Worm (Caenorhabditis elegans): Measurements from ENCODE around the gene F40F12.3.
A peak's percentile ranks its signal among the peaks of the same experiment; 100 is the strongest.

F40F12.3 gene

ce11 chrIII:9907574-9907973 is 13.1 kb downstream of the F40F12.3 start:
- TF ChIP-seq nhr-27 (tag; optimal IDR thresholded peaks at IDR 0.05) (no peak), hrde-1 (tag; optimal IDR thresholded peaks at IDR 0.05; ENCODE audit: borderline replicate concordance) (no peak), ztf-25 (GFP tag; IDR thresholded peaks at IDR 0.05) (no peak), Y56A3A.18 (GFP tag; IDR thresholded peaks at IDR 0.05) (no peak), nfya-1 (tag; optimal IDR thresholded peaks at IDR 0.05; ENCODE audit: borderline replicate concordance, insufficient read depth) (no peak), lin-26 (GFP tag; IDR thresholded peaks at IDR 0.05) (no peak), ccch-3 (GFP tag; optimal IDR thresholded peaks at IDR 0.05) (no peak), F57A8.1 (GFP tag; optimal IDR thresholded peaks at IDR 0.05) (no peak), die-1 (tag; optimal IDR thresholded peaks at IDR 0.05) (no peak), mes-4 (tag; optimal IDR thresholded peaks at IDR 0.05) (no peak), mcd-1 (GFP tag; IDR thresholded peaks at IDR 0.05) (no peak), unc-130 (GFP tag; optimal IDR thresholded peaks at IDR 0.05) (no peak), hlh-26 (GFP tag; conservative IDR thresholded peaks at IDR 0.05) (no peak), attf-3 (GFP tag; conservative IDR thresholded peaks at IDR 0.05) (no peak)

ce11 chrIII:9905307-9905706 is 15.4 kb downstream of the F40F12.3 start:
- TF ChIP-seq cebp-1 (GFP tag; IDR thresholded peaks at IDR 0.05) (no peak), cebp-1 (tag; optimal IDR thresholded peaks at IDR 0.05) (peak; percentile 30), die-1 (tag; optimal IDR thresholded peaks at IDR 0.05) (no peak), nhr-80 (tag; optimal IDR thresholded peaks at IDR 0.05) (peak; percentile 19), zfh-2 (GFP tag; conservative IDR thresholded peaks at IDR 0.05) (peak; percentile 80), somi-1 (GFP tag; optimal IDR thresholded peaks at IDR 0.05) (peak; percentile 0), K12H6.12 (tag; optimal IDR thresholded peaks at IDR 0.05) (peak; percentile 34)

ce11 chrIII:9903694-9904292 is 16.9 kb downstream of the F40F12.3 start:
- TF ChIP-seq nhr-80 (tag; optimal IDR thresholded peaks at IDR 0.05), result peak; percentile 85
- TF ChIP-seq hmg-1.2 (GFP tag; IDR thresholded peaks at IDR 0.05), result peak; percentile 80
- TF ChIP-seq him-1 (tag; optimal IDR thresholded peaks at IDR 0.05), result no peak
- TF ChIP-seq cebp-1 (GFP tag; IDR thresholded peaks at IDR 0.05), result no peak
- TF ChIP-seq cebp-1 (tag; optimal IDR thresholded peaks at IDR 0.05), result peak; percentile 29

ce11 chrIII:9899720-9900119 is 20.9 kb downstream of the F40F12.3 start:
- TF ChIP-seq mcd-1 (GFP tag; IDR thresholded peaks at IDR 0.05) (no peak), bed-2 (GFP tag; IDR thresholded peaks at IDR 0.05) (no peak), lin-35 (GFP tag; optimal IDR thresholded peaks at IDR 0.05) (no peak), aptf-2 (GFP tag; conservative IDR thresholded peaks at IDR 0.05) (no peak), pha-4 (tag; optimal IDR thresholded peaks at IDR 0.05) (no peak), hsf-1 (GFP tag; IDR thresholded peaks at IDR 0.05) (no peak), athp-1 (tag; optimal IDR thresholded peaks at IDR 0.05) (no peak), T07F8.4 (tag; optimal IDR thresholded peaks at IDR 0.05) (no peak), hlh-26 (GFP tag; conservative IDR thresholded peaks at IDR 0.05) (no peak), F23B12.7 (tag; optimal IDR thresholded peaks at IDR 0.05; ENCODE audit: insufficient read depth) (no peak), lag-1 (GFP tag; IDR thresholded peaks at IDR 0.05) (no peak), unc-130 (GFP tag; optimal IDR thresholded peaks at IDR 0.05) (no peak), ceh-40 (GFP tag; IDR thresholded peaks at IDR 0.05) (no peak), nhr-120 (GFP tag; IDR thresholded peaks at IDR 0.05) (no peak), F22D6.2 (tag; optimal IDR thresholded peaks at IDR 0.05) (no peak), unc-62 (GFP tag; optimal IDR thresholded peaks at IDR 0.05) (no peak), lin-40 (tag; optimal IDR thresholded peaks at IDR 0.05) (no peak), dpl-1 (GFP tag; optimal IDR thresholded peaks at IDR 0.05) (no peak), attf-6 (GFP tag; IDR thresholded peaks at IDR 0.05) (no peak)

Data from whole organism, young adult.